Fruit fly (Drosophila melanogaster) whole organism, embryonic: ENCODE results near the gene CG14439.

Source experiments
- Ada2b ChIP-seq: fragments of 200-800 bp; sonication (Bioruptor generic); IDR thresholded peaks from 2 replicates; pipeline ENCODE4 v1.3.6; 2022; ENCODE audit warnings: missing biosample characterization, missing genetic modification characterization
- CG10209 ChIP-seq: fragments of 200-800 bp; sonication (Bioruptor generic); optimal IDR thresholded peaks from 3 replicates; lab custom pipeline; 2017; ENCODE audit warnings: missing biosample characterization, mild to moderate bottlenecking, missing genetic modification characterization, missing genetic modification reagents
- CG1024 ChIP-seq: fragments of 200-800 bp; sonication (Bioruptor generic); IDR thresholded peaks from 2 replicates; pipeline ENCODE4 v1.3.6; 2022; ENCODE audit warnings: missing biosample characterization, missing genetic modification characterization
- CG10543 ChIP-seq: fragments of 200-800 bp; sonication (Bioruptor generic); optimal IDR thresholded peaks from 3 replicates; lab custom pipeline; 2017; ENCODE audit warnings: missing biosample characterization, mild to moderate bottlenecking, missing genetic modification characterization, moderate library complexity
- CG11504 ChIP-seq: fragments of 200-800 bp; sonication (Bioruptor generic); optimal IDR thresholded peaks from 3 replicates; lab custom pipeline; 2019; ENCODE audit warnings: missing biosample characterization, mild to moderate bottlenecking, missing genetic modification characterization, moderate library complexity
- CG11560 ChIP-seq: fragments of 200-800 bp; sonication (Bioruptor generic); IDR thresholded peaks from 3 replicates; pipeline ENCODE4 v1.3.6; 2022; ENCODE audit warnings: missing biosample characterization, missing genetic modification characterization
- CG15011 ChIP-seq: fragments of 200-800 bp; sonication (Bioruptor generic); optimal IDR thresholded peaks from 3 replicates; lab custom pipeline; 2018; ENCODE audit warnings: missing biosample characterization, mild to moderate bottlenecking, missing genetic modification characterization
- CG15479 ChIP-seq: fragments of 200-800 bp; sonication (Bioruptor generic); optimal IDR thresholded peaks from 3 replicates; lab custom pipeline; 2019; ENCODE audit warnings: missing biosample characterization, mild to moderate bottlenecking, missing genetic modification characterization, moderate library complexity
- CG15514 ChIP-seq: fragments of 200-800 bp; sonication (Bioruptor generic); optimal IDR thresholded peaks from 3 replicates; lab custom pipeline; 2017; ENCODE audit warnings: missing biosample characterization, missing genetic modification characterization, mild to moderate bottlenecking, moderate library complexity, missing genetic modification reagents
- CG1647 ChIP-seq: fragments of 200-800 bp; sonication (Bioruptor generic); optimal IDR thresholded peaks from 3 replicates; lab custom pipeline; 2016; ENCODE audit warnings: missing biosample characterization, missing genetic modification characterization
- CG18011 ChIP-seq: fragments of 200-800 bp; sonication (Bioruptor generic); optimal IDR thresholded peaks from 2 replicates; lab custom pipeline; 2017; ENCODE audit warnings: missing biosample characterization, missing genetic modification characterization, mild to moderate bottlenecking, moderate library complexity, missing genotype
- CG18476 ChIP-seq: fragments of 200-800 bp; sonication (Bioruptor generic); optimal IDR thresholded peaks from 2 replicates; lab custom pipeline; 2016; ENCODE audit warnings: missing biosample characterization, mild to moderate bottlenecking, missing genetic modification characterization
- CG18619 ChIP-seq: fragments of 200-800 bp; sonication (Bioruptor generic); optimal IDR thresholded peaks from 3 replicates; lab custom pipeline; 2017; ENCODE audit warnings: missing biosample characterization, mild to moderate bottlenecking, missing genetic modification characterization
- CG31224 ChIP-seq: fragments of 200-800 bp; sonication (Bioruptor generic); IDR thresholded peaks from 2 replicates; pipeline ENCODE4 v1.3.6; 2022; ENCODE audit warnings: missing biosample characterization, missing genetic modification characterization
- CG32532 ChIP-seq: fragments of 200-800 bp; sonication (Bioruptor generic); IDR thresholded peaks from 2 replicates; pipeline ENCODE4 v1.3.6; 2022; ENCODE audit warnings: missing biosample characterization, missing genetic modification characterization
- CG32767 ChIP-seq: fragments of 200-800 bp; sonication (Bioruptor generic); IDR thresholded peaks from 2 replicates; pipeline ENCODE4 v1.3.6; 2022; ENCODE audit warnings: missing biosample characterization, missing genetic modification characterization
- CG34376 ChIP-seq: fragments of 200-800 bp; sonication (Bioruptor generic); optimal IDR thresholded peaks from 2 replicates; lab custom pipeline; 2018; ENCODE audit warnings: missing biosample characterization, mild to moderate bottlenecking, missing genetic modification characterization
- CG3838 ChIP-seq: fragments of 200-800 bp; sonication (Bioruptor generic); optimal IDR thresholded peaks from 3 replicates; lab custom pipeline; 2016; ENCODE audit warnings: missing biosample characterization, missing genetic modification characterization
- CG6175 ChIP-seq: fragments of 200-800 bp; sonication (Bioruptor generic); IDR thresholded peaks from 3 replicates; pipeline ENCODE4 v1.3.6; 2022; ENCODE audit warnings: missing biosample characterization, missing genetic modification characterization
- CG6854 ChIP-seq: fragments of 200-800 bp; sonication (Bioruptor generic); optimal IDR thresholded peaks from 3 replicates; lab custom pipeline; 2017; ENCODE audit warnings: missing biosample characterization, mild to moderate bottlenecking, missing genetic modification characterization
- CG7839 ChIP-seq: fragments of 200-800 bp; sonication (Bioruptor generic); optimal IDR thresholded peaks from 3 replicates; lab custom pipeline; 2018; ENCODE audit warnings: missing biosample characterization, mild to moderate bottlenecking, missing genetic modification characterization, moderate library complexity
- CG8281 ChIP-seq: fragments of 200-800 bp; sonication (Bioruptor generic); optimal IDR thresholded peaks from 2 replicates; lab custom pipeline; 2018; ENCODE audit warnings: missing biosample characterization, mild to moderate bottlenecking, missing genetic modification characterization, moderate library complexity
- Deaf1 ChIP-seq: fragments of 200-800 bp; optimal IDR thresholded peaks from 3 replicates; lab custom pipeline; 2019; ENCODE audit warnings: missing biosample characterization, mild to moderate bottlenecking, missing genetic modification characterization, moderate library complexity
- Drgx ChIP-seq: fragments of 200-800 bp; sonication (Bioruptor generic); IDR thresholded peaks from 2 replicates; pipeline ENCODE4 v1.3.6; 2022; ENCODE audit warnings: missing biosample characterization, missing genetic modification characterization
- Max ChIP-seq: fragments of 200-800 bp; sonication (Bioruptor generic); optimal IDR thresholded peaks from 2 replicates; lab custom pipeline; 2016; ENCODE audit warnings: missing biosample characterization, mild to moderate bottlenecking, missing genetic modification characterization
- Med ChIP-seq: fragments of 200-800 bp; sonication (Bioruptor generic); peaks from one replicate; lab custom pipeline; 2016; ENCODE audit warnings: missing biosample characterization, missing genetic modification characterization, mild to moderate bottlenecking, inconsistent platforms, moderate library complexity
- Meics ChIP-seq: fragments of 200-800 bp; sonication (Bioruptor generic); optimal IDR thresholded peaks from 2 replicates; lab custom pipeline; 2017; ENCODE audit warnings: missing biosample characterization, mild to moderate bottlenecking, missing genetic modification characterization
- Trl ChIP-seq, 3 experiments: fragments of >200 bp in 2 of 3; fragments of 200-800 bp in 1 of 3; sonication (Bioruptor generic) in 1 of 3; optimal IDR thresholded peaks; 2 replicates in 1 of 3; 3 replicates in 2 of 3; lab custom pipeline; 2016 to 2017; ENCODE audit warnings: missing biosample characterization in 1 of 3, missing genetic modification characterization in 1 of 3
- bsh ChIP-seq, 2 experiments: fragments of 200-800 bp; sonication (Bioruptor generic); optimal IDR thresholded peaks; 2 replicates each; lab custom pipeline; 2017 to 2018; ENCODE audit warnings: mild to moderate bottlenecking in 2 of 2, missing biosample characterization in 2 of 2, missing genetic modification characterization in 2 of 2, moderate library complexity in 1 of 2
- caup ChIP-seq: fragments of 200-800 bp; sonication (Bioruptor generic); optimal IDR thresholded peaks from 3 replicates; lab custom pipeline; 2017; ENCODE audit warnings: missing biosample characterization, mild to moderate bottlenecking, missing genetic modification characterization, moderate library complexity; ENCODE audit not compliant: severe bottlenecking
- corto ChIP-seq: fragments of 200-800 bp; sonication (Bioruptor generic); optimal IDR thresholded peaks from 2 replicates; lab custom pipeline; 2016; ENCODE audit warnings: missing biosample characterization, mild to moderate bottlenecking, missing genetic modification characterization, moderate library complexity
- dati ChIP-seq: fragments of 200-800 bp; sonication (Bioruptor generic); IDR thresholded peaks from 2 replicates; pipeline ENCODE4 v1.3.6; 2022; ENCODE audit warnings: missing biosample characterization, missing genetic modification characterization
- gce ChIP-seq: fragments of 200-800 bp; sonication (Bioruptor generic); IDR thresholded peaks from 3 replicates; pipeline ENCODE4 v1.3.6; 2022; ENCODE audit warnings: missing biosample characterization, missing genetic modification characterization
- jumu ChIP-seq: fragments of 200-800 bp; sonication (Bioruptor generic); optimal IDR thresholded peaks from 3 replicates; lab custom pipeline; 2016; ENCODE audit warnings: missing biosample characterization, missing genetic modification characterization
- kni ChIP-seq: fragments of 200-800 bp; sonication (Bioruptor generic); optimal IDR thresholded peaks from 3 replicates; lab custom pipeline; 2017; ENCODE audit warnings: mild to moderate bottlenecking, missing biosample characterization, missing genetic modification reagents, missing genetic modification characterization
- nerfin-2 ChIP-seq: fragments of 200-800 bp; sonication (Bioruptor generic); IDR thresholded peaks from 2 replicates; pipeline ENCODE4 v1.3.6; 2022; ENCODE audit warnings: missing biosample characterization, missing genetic modification characterization; ENCODE audit not compliant: partially characterized antibody
- nom ChIP-seq: fragments of 200-800 bp; sonication (Bioruptor generic); optimal IDR thresholded peaks from 2 replicates; lab custom pipeline; 2017; ENCODE audit warnings: missing biosample characterization, missing genetic modification characterization, mild to moderate bottlenecking, moderate library complexity, missing genetic modification reagents
- pan ChIP-seq, 4 experiments: fragments of >200 bp in 3 of 4; fragments of 200-800 bp in 1 of 4; sonication (Bioruptor generic) in 1 of 4; optimal IDR thresholded peaks in 3 of 4; IDR thresholded peaks in 1 of 4; 2 replicates each; pipeline versions ENCODE4 v1.3.6 to Lab custom; 2017 to 2022; ENCODE audit warnings: missing biosample characterization in 2 of 4, missing genetic modification characterization in 2 of 4, mixed read lengths in 1 of 4
- pum ChIP-seq: fragments of 200-800 bp; sonication (Bioruptor generic); optimal IDR thresholded peaks from 2 replicates; lab custom pipeline; 2016; ENCODE audit warnings: missing biosample characterization, missing genetic modification characterization
- seq ChIP-seq: fragments of 200-800 bp; sonication (Bioruptor generic); IDR thresholded peaks from 2 replicates; pipeline ENCODE4 v1.3.6; 2022; ENCODE audit warnings: missing biosample characterization, missing genetic modification characterization
- slbo ChIP-seq: fragments of 200-800 bp; sonication (Bioruptor generic); IDR thresholded peaks from 2 replicates; pipeline ENCODE4 v1.3.6; 2022; ENCODE audit warnings: missing biosample characterization, missing genetic modification characterization
- tgo ChIP-seq: fragments of 200-800 bp; sonication (Bioruptor generic); IDR thresholded peaks from 3 replicates; pipeline ENCODE4 v1.3.6; 2022; ENCODE audit warnings: missing biosample characterization, missing genetic modification characterization
- tx ChIP-seq: fragments of 200-800 bp; sonication (Bioruptor generic); optimal IDR thresholded peaks from 2 replicates; lab custom pipeline; 2016; ENCODE audit warnings: missing biosample characterization, missing genetic modification characterization
- vvl ChIP-seq: fragments of 200-800 bp; sonication (Bioruptor generic); IDR thresholded peaks from 2 replicates; pipeline ENCODE4 v1.3.6; 2022; ENCODE audit warnings: missing biosample characterization, missing genetic modification characterization
- yki ChIP-seq: fragments of >200 bp; optimal IDR thresholded peaks from 3 replicates; lab custom pipeline; 2018
- z ChIP-seq: fragments of 200-800 bp; sonication (Bioruptor generic); IDR thresholded peaks from 3 replicates; pipeline ENCODE4 v1.3.6; 2022; ENCODE audit warnings: missing biosample characterization, missing genetic modification characterization

Gene CG14439

dm6 chrX:6730600-6731259, 16.6 kb upstream of the CG14439 start:
- TF ChIP-seq Drgx (GFP tag; lab: Robert Waterston, UW): peak; percentile 82
- no peak for TF ChIP-seq yki (lab: Kevin White, UChicago)
- TF ChIP-seq Max (GFP tag; lab: Kevin White, UChicago): no peak
- peak in 1 of 2 experiments; percentile 12 for TF ChIP-seq Trl (optimal IDR thresholded peaks at IDR 0.05; lab: Kevin White, UChicago)
- TF ChIP-seq Trl (GFP tag; optimal IDR thresholded peaks at IDR 0.05; lab: Kevin White, UChicago): no peak
- TF ChIP-seq gce (GFP tag; lab: Robert Waterston, UW): no peak
- TF ChIP-seq CG6854: no peak
- peak; percentile 23 for TF ChIP-seq CG10543 (GFP tag; lab: Kevin White, UChicago)
- peak; percentile 15 for TF ChIP-seq CG34376 (GFP tag; lab: Kevin White, UChicago)
- TF ChIP-seq bsh (GFP tag; optimal IDR thresholded peaks at IDR 0.05; lab: Kevin White, UChicago): peak in 1 of 2 experiments; percentile 74
- TF ChIP-seq pan (optimal IDR thresholded peaks at IDR 0.05; lab: Kevin White, UChicago): no peak
- no peak for TF ChIP-seq pan (GFP tag; optimal IDR thresholded peaks at IDR 0.05 in 1 of 2, IDR thresholded peaks at IDR 0.05 in 1 of 2)
- no peak for TF ChIP-seq CG15514 (GFP tag; lab: Kevin White, UChicago)
- peak; percentile 75 for TF ChIP-seq nom (GFP tag; lab: Kevin White, UChicago)
- TF ChIP-seq Deaf1 (tag; lab: Kevin White, UChicago): peak; percentile 55
- TF ChIP-seq CG10209 (GFP tag; lab: Kevin White, UChicago): no peak
- TF ChIP-seq Meics: no peak
- TF ChIP-seq kni (GFP tag; lab: Kevin White, UChicago): no peak
- TF ChIP-seq CG1024: no peak
- peak; percentile 72; the same call in 2 of the 3 replicates for TF ChIP-seq CG6175 (GFP tag; lab: Robert Waterston, UW)
- TF ChIP-seq vvl (GFP tag; lab: Robert Waterston, UW): no peak
- TF ChIP-seq CG15479 (GFP tag; lab: Kevin White, UChicago): peak; percentile 30
- TF ChIP-seq pum (GFP tag; lab: Kevin White, UChicago): no peak
- no peak for TF ChIP-seq CG31224
- no peak for TF ChIP-seq CG32532 (GFP tag; lab: Robert Waterston, UW)
- TF ChIP-seq CG8281 (tag; lab: Kevin White, UChicago): no peak

dm6 chrX:6732115-6732514, 15.2 kb upstream of the CG14439 start:
- TF ChIP-seq CG3838 (peak; percentile 94), CG11504 (tag; lab: Kevin White, UChicago) (peak; percentile 53)
- TF ChIP-seq, all 482 proteins: peak for 2; not testable (repeated sequence) for 480

- no peak for TF ChIP-seq tx
- TF ChIP-seq CG1647 (GFP tag; lab: Kevin White, UChicago): no peak
- TF ChIP-seq corto (GFP tag; lab: Kevin White, UChicago): no peak
- no peak for TF ChIP-seq CG32767
- no peak for TF ChIP-seq z (GFP tag; lab: Robert Waterston, UW)
- no peak for TF ChIP-seq CG18619 (GFP tag; lab: Kevin White, UChicago)
- TF ChIP-seq Ada2b (GFP tag; lab: Robert Waterston, UW): no peak
- no peak for TF ChIP-seq seq (GFP tag; lab: Robert Waterston, UW)
- no peak for TF ChIP-seq CG11560
- TF ChIP-seq caup (GFP tag; lab: Kevin White, UChicago): no peak
- TF ChIP-seq jumu (GFP tag; lab: Kevin White, UChicago): no peak
- TF ChIP-seq CG7839 (tag; lab: Kevin White, UChicago): no peak
- TF ChIP-seq CG18011: no peak
- TF ChIP-seq Med (GFP tag; lab: Kevin White, UChicago): peak; percentile 40
- no peak for TF ChIP-seq CG18476 (GFP tag; lab: Kevin White, UChicago)
- no peak for TF ChIP-seq tgo (GFP tag; lab: Robert Waterston, UW)
- no peak for TF ChIP-seq nerfin-2 (GFP tag; lab: Robert Waterston, UW)
- TF ChIP-seq slbo (GFP tag; lab: Robert Waterston, UW): no peak
- TF ChIP-seq CG15011 (GFP tag; lab: Kevin White, UChicago): no peak
- no peak for TF ChIP-seq dati
These were observed 13.9 kb upstream of the CG14439 start for dm6 chrX:6733291-6734042.
